Worm (Caenorhabditis elegans) whole organism, L4 larva: ENCODE measurements around the gene sri-28.
A peak's percentile ranks its signal among the peaks of the same experiment; 100 is the strongest.

Experiments
- F49E8.2 ChIP-seq: sonication (generic microtip); optimal IDR thresholded peaks from 2 replicates; lab custom pipeline; 2016; ENCODE audit warnings: missing compliant biosample characterization, mild to moderate bottlenecking, missing genetic modification characterization, borderline replicate concordance
- T26A8.4 ChIP-seq: fragments of 200-800 bp; sonication (Bioruptor generic); IDR thresholded peaks from 2 replicates; pipeline ENCODE4 v1.3.6; 2022; ENCODE audit warnings: missing genetic modification characterization, missing compliant biosample characterization
- Y75B8A.6 ChIP-seq: fragments of 200-800 bp; sonication (Bioruptor generic); IDR thresholded peaks from 2 replicates; pipeline ENCODE4 v1.3.6; 2022; ENCODE audit warnings: missing genetic modification reagents, missing genetic modification characterization, missing compliant biosample characterization
- ZK337.2 ChIP-seq: fragments of 200-800 bp; sonication (Bioruptor generic); IDR thresholded peaks from 2 replicates; pipeline ENCODE4 v1.3.6; 2022; ENCODE audit warnings: missing genetic modification reagents, missing genetic modification characterization, missing compliant biosample characterization
- arid-1 ChIP-seq: fragments of 200-800 bp; sonication (Bioruptor generic); conservative IDR thresholded peaks from 2 replicates; pipeline ENCODE4 v1.3.6; 2022; ENCODE audit warnings: missing genetic modification reagents, missing genetic modification characterization, missing compliant biosample characterization
- ceh-20 ChIP-seq: fragments of 200-800 bp; sonication (Bioruptor generic); IDR thresholded peaks from 2 replicates; pipeline ENCODE4 v1.3.6; 2022; ENCODE audit warnings: missing genetic modification reagents, missing genetic modification characterization, missing compliant biosample characterization
- ceh-28 ChIP-seq: fragments of 150-350 bp; optimal IDR thresholded peaks from 2 replicates; lab custom pipeline; 2014; ENCODE audit warnings: missing biosample characterization, missing genetic modification reagents, missing genetic modification characterization
- ceh-44 ChIP-seq: fragments of 200-800 bp; sonication (Bioruptor generic); IDR thresholded peaks from 2 replicates; pipeline ENCODE4 v1.3.6; 2022; ENCODE audit warnings: missing genetic modification reagents, missing genetic modification characterization, missing compliant biosample characterization
- daf-16 ChIP-seq, 3 experiments: sonication (generic microtip); optimal IDR thresholded peaks; 2 replicates each; lab custom pipeline; 2016 to 2017; ENCODE audit warnings: missing genetic modification characterization in 3 of 3, missing genetic modification reagents in 3 of 3, mild to moderate bottlenecking in 2 of 3, missing compliant biosample characterization in 2 of 3, missing biosample characterization in 1 of 3, moderate library complexity in 1 of 3
- egl-43 ChIP-seq: fragments of 200-800 bp; sonication (Bioruptor generic); IDR thresholded peaks from 2 replicates; pipeline ENCODE4 v1.3.6; 2022; ENCODE audit warnings: missing genetic modification reagents, missing genetic modification characterization, missing compliant biosample characterization
- fkh-10 ChIP-seq: fragments of 150-350 bp; optimal IDR thresholded peaks from 2 replicates; lab custom pipeline; 2014; ENCODE audit warnings: missing biosample characterization, missing genetic modification reagents, missing genetic modification characterization
- hif-1 ChIP-seq, 2 experiments: sonication (generic microtip); optimal IDR thresholded peaks; 2 replicates each; lab custom pipeline; 2016 to 2017; ENCODE audit warnings: missing compliant biosample characterization in 2 of 2, missing genetic modification characterization in 2 of 2, missing genetic modification reagents in 2 of 2, missing genotype in 2 of 2, mild to moderate bottlenecking in 1 of 2
- hlh-11 ChIP-seq: fragments of 200-800 bp; sonication (Bioruptor generic); optimal IDR thresholded peaks from 2 replicates; lab custom pipeline; 2018; ENCODE audit warnings: mild to moderate bottlenecking, missing genetic modification characterization, missing compliant biosample characterization
- lin-1 ChIP-seq: fragments of 200-800 bp; sonication (Bioruptor generic); IDR thresholded peaks from 2 replicates; pipeline ENCODE4 v1.3.6; 2022; ENCODE audit warnings: missing genetic modification reagents, missing genetic modification characterization, missing compliant biosample characterization
- lin-38 ChIP-seq: fragments of 200-800 bp; sonication (Bioruptor generic); IDR thresholded peaks from 2 replicates; pipeline ENCODE4 v1.3.6; 2022; ENCODE audit warnings: missing genetic modification reagents, missing genetic modification characterization, missing compliant biosample characterization
- madf-5 ChIP-seq, 2 experiments: fragments of 200-800 bp; sonication (Bioruptor generic); IDR thresholded peaks; 2 replicates each; pipeline ENCODE4 v1.3.6; 2022; ENCODE audit warnings: missing compliant biosample characterization in 2 of 2, missing genetic modification characterization in 2 of 2
- madf-9 ChIP-seq: fragments of 200-800 bp; sonication (Bioruptor generic); conservative IDR thresholded peaks from 2 replicates; pipeline ENCODE4 v1.3.6; 2022; ENCODE audit warnings: missing genetic modification reagents, missing genetic modification characterization, missing compliant biosample characterization
- mdl-1 ChIP-seq, 2 experiments: fragments of 150-350 bp in 1 of 2; sonication (generic microtip) in 1 of 2; optimal IDR thresholded peaks; 2 replicates each; lab custom pipeline; 2014 to 2017; ENCODE audit warnings: missing biosample characterization in 2 of 2, missing genetic modification characterization in 2 of 2
- mep-1 ChIP-seq: fragments of 150-350 bp; sonication (generic microtip); optimal IDR thresholded peaks from 3 replicates; lab custom pipeline; 2014; ENCODE audit warnings: missing biosample characterization, missing genetic modification characterization
- nhr-237 ChIP-seq: sonication (generic microtip); optimal IDR thresholded peaks from 2 replicates; lab custom pipeline; 2017; ENCODE audit warnings: missing biosample characterization, missing genetic modification characterization
- nhr-25 ChIP-seq: sonication (generic microtip); optimal IDR thresholded peaks from 2 replicates; lab custom pipeline; 2017; ENCODE audit warnings: missing genetic modification characterization, mild to moderate bottlenecking, missing compliant biosample characterization, antibody characterized with exemption, moderate library complexity, borderline replicate concordance; ENCODE audit not compliant: insufficient read depth
- nhr-28 ChIP-seq: fragments of 150-350 bp; optimal IDR thresholded peaks from 2 replicates; lab custom pipeline; 2014; ENCODE audit warnings: missing biosample characterization, missing genetic modification characterization
- nhr-41 ChIP-seq: fragments of 200-800 bp; sonication (Bioruptor generic); IDR thresholded peaks from 2 replicates; pipeline ENCODE4 v1.3.6; 2022; ENCODE audit warnings: missing genetic modification reagents, missing genetic modification characterization, missing compliant biosample characterization
- nhr-42 ChIP-seq: fragments of 200-800 bp; sonication (Bioruptor generic); IDR thresholded peaks from 2 replicates; pipeline ENCODE4 v1.3.6; 2022; ENCODE audit warnings: missing genetic modification characterization, missing compliant biosample characterization
- nhr-48 ChIP-seq: sonication (generic microtip); optimal IDR thresholded peaks from 2 replicates; lab custom pipeline; 2016; ENCODE audit warnings: mild to moderate bottlenecking, missing genetic modification characterization, missing compliant biosample characterization
- php-3 ChIP-seq: fragments of 200-800 bp; sonication (Bioruptor generic); IDR thresholded peaks from 2 replicates; pipeline ENCODE4 v1.3.6; 2022; ENCODE audit warnings: missing genetic modification reagents, missing genetic modification characterization, missing compliant biosample characterization
- saeg-2 ChIP-seq: fragments of 200-800 bp; sonication (Bioruptor generic); IDR thresholded peaks from 2 replicates; pipeline ENCODE4 v1.3.6; 2022; ENCODE audit warnings: missing genetic modification reagents, missing genetic modification characterization, missing compliant biosample characterization
- set-16 ChIP-seq: fragments of 200-800 bp; sonication (Bioruptor generic); IDR thresholded peaks from 2 replicates; pipeline ENCODE4 v1.3.6; 2022; ENCODE audit warnings: missing genetic modification reagents, missing genetic modification characterization, missing compliant biosample characterization
- snpc-1.2 ChIP-seq: fragments of 200-800 bp; sonication (Bioruptor generic); IDR thresholded peaks from 2 replicates; pipeline ENCODE4 v1.3.6; 2022; ENCODE audit warnings: missing genetic modification reagents, missing genetic modification characterization, missing compliant biosample characterization
- tra-1 ChIP-seq: fragments of 200-800 bp; sonication (Bioruptor generic); IDR thresholded peaks from 2 replicates; pipeline ENCODE4 v1.3.6; 2022; ENCODE audit warnings: missing genetic modification reagents, missing genetic modification characterization, missing compliant biosample characterization
- unc-130 ChIP-seq: sonication (generic microtip); optimal IDR thresholded peaks from 2 replicates; lab custom pipeline; 2016; ENCODE audit warnings: missing genetic modification reagents, missing genetic modification characterization, missing compliant biosample characterization
- unc-62 ChIP-seq, 3 experiments: fragments of 150-350 bp in 1 of 3; sonication (generic microtip); optimal IDR thresholded peaks in 2 of 3; peaks in 1 of 3; 1 replicate in 1 of 3; 2 replicates in 2 of 3; lab custom pipeline; 2014 to 2017; ENCODE audit warnings: missing biosample characterization in 3 of 3, missing genetic modification characterization in 3 of 3, missing genetic modification reagents in 3 of 3, missing genotype in 1 of 3
- zfp-3 ChIP-seq: fragments of 200-800 bp; sonication (Bioruptor generic); conservative IDR thresholded peaks from 2 replicates; pipeline ENCODE4 v1.3.6; 2022; ENCODE audit warnings: missing genetic modification reagents, missing genetic modification characterization, missing compliant biosample characterization
- zip-11 ChIP-seq: fragments of 200-800 bp; sonication (Bioruptor generic); IDR thresholded peaks from 2 replicates; pipeline ENCODE4 v1.3.6; 2022; ENCODE audit warnings: missing genetic modification characterization, missing compliant biosample characterization
- zip-2 ChIP-seq: fragments of 150-350 bp; optimal IDR thresholded peaks from 2 replicates; lab custom pipeline; 2014; ENCODE audit warnings: missing biosample characterization, missing genetic modification characterization

sri-28 gene

ce11 chrII:3062222-3062621, 13.7 kb downstream of the sri-28 start (continued):
- TF ChIP-seq zip-11: no peak
- TF ChIP-seq egl-43 (GFP tag; lab: Robert Waterston, UW): peak; percentile 78
- TF ChIP-seq lin-38 (GFP tag; lab: Robert Waterston, UW): peak; percentile 78
- TF ChIP-seq unc-62 (GFP tag; optimal IDR thresholded peaks at IDR 0.05 in 1 of 2; lab: Kevin White, UChicago): no peak
- TF ChIP-seq unc-62 (tag; optimal IDR thresholded peaks at IDR 0.05; lab: Kevin White, UChicago): no peak
- peak; percentile 65 for TF ChIP-seq arid-1 (GFP tag; lab: Robert Waterston, UW)
- peak; percentile 59 for TF ChIP-seq T26A8.4
- TF ChIP-seq fkh-10 (GFP tag; lab: Kevin White, UChicago): no peak
- peak; percentile 59 for TF ChIP-seq mep-1 (tag; lab: Kevin White, UChicago)
- TF ChIP-seq ceh-28: peak; percentile 79
- TF ChIP-seq mdl-1 (tag; optimal IDR thresholded peaks at IDR 0.05; lab: Kevin White, UChicago): peak in 1 of 2 experiments; percentile 4
- 0 out of 2 replicates have a peak, but pooled peaks have one; percentile 43 for TF ChIP-seq nhr-41 (GFP tag; lab: Robert Waterston, UW)
- no peak for TF ChIP-seq nhr-237
- peak; percentile 15 for TF ChIP-seq F49E8.2 (tag; lab: Kevin White, UChicago)
- peak; percentile 14 for TF ChIP-seq nhr-48 (tag; lab: Kevin White, UChicago)
- TF ChIP-seq Y75B8A.6 (GFP tag; lab: Robert Waterston, UW): 0 out of 2 replicates have a peak, but pooled peaks have one; percentile 44
- peak; percentile 54 for TF ChIP-seq unc-130
- peak; percentile 51; the same call in 1 of the 2 replicates for TF ChIP-seq ceh-20
- TF ChIP-seq madf-5 (GFP tag; IDR thresholded peaks at IDR 0.05; lab: Robert Waterston, UW): peak; percentile 68 to 84; a peak in 2 of 4 replicates
- TF ChIP-seq php-3 (GFP tag; lab: Robert Waterston, UW): peak; percentile 47; the same call in 1 of the 2 replicates
- peak; percentile 72 for TF ChIP-seq zip-2 (tag; lab: Kevin White, UChicago)
- TF ChIP-seq set-16: no peak
- TF ChIP-seq snpc-1.2 (GFP tag; lab: Robert Waterston, UW): peak; percentile 74
- peak; percentile 83 for TF ChIP-seq lin-1
- TF ChIP-seq zfp-3 (GFP tag; lab: Robert Waterston, UW): peak; percentile 69; the same call in 1 of the 2 replicates
- 0 out of 2 replicates have a peak, but pooled peaks have one; percentile 39 for TF ChIP-seq saeg-2 (GFP tag; lab: Robert Waterston, UW)
- peak; percentile 31 to 64 for TF ChIP-seq daf-16 (GFP tag; optimal IDR thresholded peaks at IDR 0.05; lab: Kevin White, UChicago)
- TF ChIP-seq daf-16 (tag; optimal IDR thresholded peaks at IDR 0.05; lab: Kevin White, UChicago): peak; percentile 60
- TF ChIP-seq nhr-42 (GFP tag; lab: Robert Waterston, UW): peak; percentile 72; the same call in 1 of the 2 replicates
- peak; percentile 36 for TF ChIP-seq hlh-11 (tag; lab: Kevin White, UChicago)
- peak; percentile 21 for TF ChIP-seq nhr-28
- TF ChIP-seq nhr-25: no peak
- TF ChIP-seq hif-1 (tag; optimal IDR thresholded peaks at IDR 0.05; lab: Kevin White, UChicago): no peak
- TF ChIP-seq madf-9 (GFP tag; lab: Robert Waterston, UW): peak; percentile 79
- TF ChIP-seq ceh-44 (GFP tag; lab: Robert Waterston, UW): peak; percentile 74; the same call in 1 of the 2 replicates
- TF ChIP-seq tra-1: peak; percentile 67; the same call in 1 of the 2 replicates
- TF ChIP-seq, all 104 proteins: peak for 48

- no peak for TF ChIP-seq nhr-237
- TF ChIP-seq ceh-28: peak; percentile 89
Measured at ce11 chrII:3062876-3063275, 14.4 kb downstream of the sri-28 start.

- TF ChIP-seq ZK337.2 (GFP tag; lab: Robert Waterston, UW): no peak
- peak; percentile 94 for TF ChIP-seq ceh-28
Measured at ce11 chrII:3063366-3063765, 14.9 kb downstream of the sri-28 start.
